Worm (Caenorhabditis elegans) whole organism, early embryonic: ENCODE results near the gene T03D3.5.

Source experiments
- B0310.2 ChIP-seq: sonication (generic microtip); optimal IDR thresholded peaks from 2 replicates; lab custom pipeline; 2016; ENCODE audit warnings: mild to moderate bottlenecking, missing genetic modification characterization, missing compliant biosample characterization
- F13C5.2 ChIP-seq: sonication (generic microtip); optimal IDR thresholded peaks from 2 replicates; lab custom pipeline; 2017; ENCODE audit warnings: mild to moderate bottlenecking, missing genetic modification characterization, inconsistent platforms, missing compliant biosample characterization
- ama-1 ChIP-seq: fragments of 150-350 bp; optimal IDR thresholded peaks from 2 replicates; lab custom pipeline; 2014
- ceh-13 ChIP-seq: fragments of 200-800 bp; sonication (Bioruptor generic); optimal IDR thresholded peaks from 2 replicates; lab custom pipeline; 2018; ENCODE audit warnings: mild to moderate bottlenecking, missing genetic modification characterization, missing compliant biosample characterization
- flt-1 ChIP-seq: fragments of 200-800 bp; sonication (Bioruptor generic); IDR thresholded peaks from 2 replicates; pipeline ENCODE4 v1.3.6; 2022; ENCODE audit warnings: missing genetic modification characterization, missing compliant biosample characterization
- hmg-4 ChIP-seq: fragments of 200-800 bp; sonication (Bioruptor generic); optimal IDR thresholded peaks from 2 replicates; lab custom pipeline; 2018; ENCODE audit warnings: mild to moderate bottlenecking, missing genetic modification characterization, missing compliant biosample characterization
- hnd-1 ChIP-seq: sonication (generic microtip); optimal IDR thresholded peaks from 2 replicates; lab custom pipeline; 2016; ENCODE audit warnings: missing genetic modification characterization, missing compliant biosample characterization
- sea-1 ChIP-seq: fragments of 200-800 bp; sonication (Bioruptor generic); conservative IDR thresholded peaks from 2 replicates; pipeline ENCODE4 v1.3.6; 2022; ENCODE audit warnings: missing genetic modification characterization, missing compliant biosample characterization
- tbx-11 ChIP-seq: fragments of 200-800 bp; sonication (Bioruptor generic); IDR thresholded peaks from 2 replicates; pipeline ENCODE4 v1.3.6; 2022; ENCODE audit warnings: missing genetic modification characterization, missing compliant biosample characterization

DNA sequence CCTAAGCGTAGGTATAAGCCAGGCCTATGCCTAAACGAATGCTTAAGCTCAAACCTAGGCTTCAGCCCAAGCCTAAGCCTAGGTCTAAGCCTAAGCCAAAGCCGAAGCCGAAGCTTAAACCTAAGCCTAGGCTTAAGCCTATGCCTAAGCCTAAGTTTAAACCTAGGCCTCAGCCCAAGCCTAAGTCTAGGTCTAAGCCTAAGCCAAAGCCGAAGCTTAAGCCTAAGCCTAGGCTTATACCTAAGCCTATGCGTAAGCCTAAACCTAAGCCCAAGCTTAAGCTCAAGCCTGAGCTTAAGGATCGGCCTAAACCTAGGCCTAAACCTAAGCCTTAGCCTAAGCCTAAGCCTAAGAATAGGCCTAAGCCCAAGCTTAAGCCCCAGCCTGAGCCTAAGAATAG, 657 bp downstream of the T03D3.5 start:
- TF ChIP-seq B0310.2 (tag; lab: Kevin White, UChicago) (no peak), sea-1 (GFP tag; lab: Robert Waterston, UW) (no peak), ama-1 (lab: Kevin White, UChicago) (no peak), hnd-1 (no peak), tbx-11 (GFP tag; lab: Robert Waterston, UW) (no peak), F13C5.2 (tag; lab: Kevin White, UChicago) (no peak), hmg-4 (GFP tag; lab: Kevin White, UChicago) (no peak), flt-1 (no peak), ceh-13 (GFP tag; lab: Kevin White, UChicago) (no peak)
